Worm (Caenorhabditis elegans) whole organism, L4 larva: ENCODE data around the gene C34B4.3.

Source experiments
- F26F4.8 ChIP-seq: fragments of 200-800 bp; sonication (Bioruptor generic); conservative IDR thresholded peaks from 2 replicates; pipeline ENCODE4 v1.3.6; 2022; ENCODE audit warnings: missing genetic modification characterization, missing compliant biosample characterization
- F37D6.2 ChIP-seq: sonication (generic microtip); optimal IDR thresholded peaks from 2 replicates; lab custom pipeline; 2016; ENCODE audit warnings: mild to moderate bottlenecking, missing genetic modification characterization, missing compliant biosample characterization
- T26A8.4 ChIP-seq: fragments of 200-800 bp; sonication (Bioruptor generic); IDR thresholded peaks from 2 replicates; pipeline ENCODE4 v1.3.6; 2022; ENCODE audit warnings: missing genetic modification characterization, missing compliant biosample characterization
- Y105C5A.15 ChIP-seq: fragments of 200-800 bp; sonication (Bioruptor generic); IDR thresholded peaks from 2 replicates; pipeline ENCODE4 v1.3.6; 2022; ENCODE audit warnings: missing genetic modification characterization, missing compliant biosample characterization
- Y75B8A.6 ChIP-seq: fragments of 200-800 bp; sonication (Bioruptor generic); IDR thresholded peaks from 2 replicates; pipeline ENCODE4 v1.3.6; 2022; ENCODE audit warnings: missing genetic modification reagents, missing genetic modification characterization, missing compliant biosample characterization
- aha-1 ChIP-seq: fragments of 150-350 bp; peaks from one replicate; lab custom pipeline; 2014; ENCODE audit warnings: missing biosample characterization, missing genetic modification characterization
- aly-2 ChIP-seq: sonication (generic microtip); optimal IDR thresholded peaks from 2 replicates; lab custom pipeline; 2018; ENCODE audit warnings: missing biosample characterization, missing genetic modification characterization
- ama-1 ChIP-seq: fragments of 150-350 bp; optimal IDR thresholded peaks from 2 replicates; lab custom pipeline; 2014; ENCODE audit warnings: inconsistent platforms, mixed read lengths
- attf-4 ChIP-seq: sonication (generic microtip); optimal IDR thresholded peaks from 3 replicates; lab custom pipeline; 2017; ENCODE audit warnings: missing biosample characterization, missing genetic modification characterization
- ceh-44 ChIP-seq: fragments of 200-800 bp; sonication (Bioruptor generic); IDR thresholded peaks from 2 replicates; pipeline ENCODE4 v1.3.6; 2022; ENCODE audit warnings: missing genetic modification reagents, missing genetic modification characterization, missing compliant biosample characterization
- ces-1 ChIP-seq: fragments of 150-350 bp; sonication (generic microtip); optimal IDR thresholded peaks from 4 replicates; lab custom pipeline; 2014; ENCODE audit warnings: missing biosample characterization, missing genetic modification reagents, missing genetic modification characterization
- ctbp-1 ChIP-seq: fragments of 200-800 bp; sonication (Bioruptor generic); IDR thresholded peaks from 2 replicates; pipeline ENCODE4 v1.3.6; 2022; ENCODE audit warnings: missing genetic modification reagents, missing genetic modification characterization, missing compliant biosample characterization
- daf-12 ChIP-seq: fragments of 150-350 bp; optimal IDR thresholded peaks from 2 replicates; lab custom pipeline; 2014; ENCODE audit warnings: missing biosample characterization, missing genetic modification reagents, missing genetic modification characterization
- daf-16 ChIP-seq, 3 experiments: sonication (generic microtip); optimal IDR thresholded peaks; 2 replicates each; lab custom pipeline; 2016 to 2017; ENCODE audit warnings: missing genetic modification characterization in 3 of 3, missing genetic modification reagents in 3 of 3, mild to moderate bottlenecking in 2 of 3, missing compliant biosample characterization in 2 of 3, missing biosample characterization in 1 of 3, moderate library complexity in 1 of 3
- daf-19 ChIP-seq: fragments of 200-800 bp; sonication (Bioruptor generic); conservative IDR thresholded peaks from 2 replicates; pipeline ENCODE4 v1.3.6; 2022; ENCODE audit warnings: missing genetic modification characterization, missing compliant biosample characterization
- daf-8 ChIP-seq: fragments of 200-800 bp; sonication (Bioruptor generic); IDR thresholded peaks from 2 replicates; pipeline ENCODE4 v1.3.6; 2022; ENCODE audit warnings: missing genetic modification characterization, missing compliant biosample characterization
- dmd-8 ChIP-seq: fragments of 200-800 bp; sonication (Bioruptor generic); IDR thresholded peaks from 2 replicates; pipeline ENCODE4 v1.3.6; 2022; ENCODE audit warnings: missing genetic modification characterization, missing compliant biosample characterization
- dpl-1 ChIP-seq: fragments of 150-350 bp; optimal IDR thresholded peaks from 2 replicates; lab custom pipeline; 2014; ENCODE audit warnings: missing biosample characterization, missing genetic modification reagents, missing genetic modification characterization
- duxl-1 ChIP-seq: sonication (generic microtip); optimal IDR thresholded peaks from 2 replicates; lab custom pipeline; 2016; ENCODE audit warnings: mild to moderate bottlenecking, missing genetic modification characterization, moderate library complexity, missing compliant biosample characterization; ENCODE audit not compliant: poor library complexity
- dve-1 ChIP-seq: sonication (generic microtip); optimal IDR thresholded peaks from 2 replicates; lab custom pipeline; 2017; ENCODE audit warnings: antibody characterized with exemption, mild to moderate bottlenecking, missing genetic modification characterization, missing compliant biosample characterization; ENCODE audit not compliant: insufficient read depth
- egl-27 ChIP-seq: sonication (generic microtip); optimal IDR thresholded peaks from 3 replicates; lab custom pipeline; 2017; ENCODE audit warnings: missing biosample characterization, missing genetic modification reagents, missing genetic modification characterization
- egl-43 ChIP-seq: fragments of 200-800 bp; sonication (Bioruptor generic); IDR thresholded peaks from 2 replicates; pipeline ENCODE4 v1.3.6; 2022; ENCODE audit warnings: missing genetic modification reagents, missing genetic modification characterization, missing compliant biosample characterization
- fkh-10 ChIP-seq: fragments of 150-350 bp; optimal IDR thresholded peaks from 2 replicates; lab custom pipeline; 2014; ENCODE audit warnings: missing biosample characterization, missing genetic modification reagents, missing genetic modification characterization
- fos-1 ChIP-seq: fragments of 150-350 bp; optimal IDR thresholded peaks from 2 replicates; lab custom pipeline; 2014; ENCODE audit warnings: missing biosample characterization, missing genetic modification characterization
- hlh-30 ChIP-seq: sonication (generic microtip); optimal IDR thresholded peaks from 2 replicates; lab custom pipeline; 2017; ENCODE audit warnings: antibody characterized with exemption, mild to moderate bottlenecking, missing genetic modification characterization, missing compliant biosample characterization; ENCODE audit not compliant: insufficient read depth
- hmg-1.1 ChIP-seq: fragments of 200-800 bp; sonication (Bioruptor generic); IDR thresholded peaks from 2 replicates; pipeline ENCODE4 v1.3.6; 2022; ENCODE audit warnings: missing genetic modification reagents, missing genetic modification characterization, missing compliant biosample characterization
- lin-1 ChIP-seq: fragments of 200-800 bp; sonication (Bioruptor generic); IDR thresholded peaks from 2 replicates; pipeline ENCODE4 v1.3.6; 2022; ENCODE audit warnings: missing genetic modification reagents, missing genetic modification characterization, missing compliant biosample characterization
- lin-15B ChIP-seq: fragments of 150-350 bp; sonication (generic microtip); optimal IDR thresholded peaks from 3 replicates; lab custom pipeline; 2014; ENCODE audit warnings: missing biosample characterization, missing genetic modification characterization
- lin-29 ChIP-seq: fragments of 200-800 bp; sonication (Bioruptor generic); IDR thresholded peaks from 2 replicates; pipeline ENCODE4 v1.3.6; 2022; ENCODE audit warnings: missing genetic modification reagents, missing genetic modification characterization, missing compliant biosample characterization
- lsy-2 ChIP-seq, 2 experiments: fragments of 150-350 bp in 1 of 2; sonication (generic microtip) in 1 of 2; optimal IDR thresholded peaks; 2 replicates each; lab custom pipeline; 2014 to 2017; ENCODE audit warnings: missing biosample characterization in 2 of 2, missing genetic modification characterization in 2 of 2
- madf-5 ChIP-seq, 2 experiments: fragments of 200-800 bp; sonication (Bioruptor generic); IDR thresholded peaks; 2 replicates each; pipeline ENCODE4 v1.3.6; 2022; ENCODE audit warnings: missing compliant biosample characterization in 2 of 2, missing genetic modification characterization in 2 of 2
- mdl-1 ChIP-seq, 2 experiments: fragments of 150-350 bp in 1 of 2; sonication (generic microtip) in 1 of 2; optimal IDR thresholded peaks; 2 replicates each; lab custom pipeline; 2014 to 2017; ENCODE audit warnings: missing biosample characterization in 2 of 2, missing genetic modification characterization in 2 of 2
- mes-2 ChIP-seq: sonication (generic microtip); optimal IDR thresholded peaks from 2 replicates; lab custom pipeline; 2016; ENCODE audit warnings: missing genotype, mild to moderate bottlenecking, missing genetic modification characterization, missing compliant biosample characterization; ENCODE audit not compliant: poor library complexity, severe bottlenecking
- mxl-3 ChIP-seq: fragments of 200-800 bp; sonication (Bioruptor generic); optimal IDR thresholded peaks from 2 replicates; lab custom pipeline; 2018; ENCODE audit warnings: mild to moderate bottlenecking, missing genetic modification characterization, missing compliant biosample characterization
- nhr-111 ChIP-seq: fragments of 200-800 bp; sonication (Bioruptor generic); optimal IDR thresholded peaks from 2 replicates; lab custom pipeline; 2018; ENCODE audit warnings: mild to moderate bottlenecking, missing genetic modification characterization, missing compliant biosample characterization
- nhr-237 ChIP-seq: sonication (generic microtip); optimal IDR thresholded peaks from 2 replicates; lab custom pipeline; 2017; ENCODE audit warnings: missing biosample characterization, missing genetic modification characterization
- nhr-42 ChIP-seq: fragments of 200-800 bp; sonication (Bioruptor generic); IDR thresholded peaks from 2 replicates; pipeline ENCODE4 v1.3.6; 2022; ENCODE audit warnings: missing genetic modification characterization, missing compliant biosample characterization
- nhr-77 ChIP-seq: fragments of 150-350 bp; optimal IDR thresholded peaks from 2 replicates; lab custom pipeline; 2014; ENCODE audit warnings: missing biosample characterization, missing genetic modification characterization
- pha-4 ChIP-seq, 2 experiments: fragments of 150-350 bp in 1 of 2; fragments of 200-800 bp in 1 of 2; sonication (Bioruptor generic) in 1 of 2; IDR thresholded peaks in 1 of 2; optimal IDR thresholded peaks in 1 of 2; 2 replicates each; pipeline versions ENCODE4 v1.3.6 to Lab custom; 2014 to 2022; ENCODE audit warnings: missing genetic modification characterization in 2 of 2, missing genetic modification reagents in 2 of 2, missing biosample characterization in 1 of 2, missing compliant biosample characterization in 1 of 2
- sdz-12 ChIP-seq: fragments of 200-800 bp; sonication (Bioruptor generic); optimal IDR thresholded peaks from 2 replicates; lab custom pipeline; 2018; ENCODE audit warnings: mild to moderate bottlenecking, missing genetic modification characterization, missing compliant biosample characterization
- snpc-4 ChIP-seq: fragments of 150-350 bp; optimal IDR thresholded peaks from 2 replicates; lab custom pipeline; 2014; ENCODE audit warnings: missing biosample characterization, missing genetic modification characterization
- spr-1 ChIP-seq: sonication (generic microtip); optimal IDR thresholded peaks from 2 replicates; lab custom pipeline; 2016; ENCODE audit warnings: mild to moderate bottlenecking, missing genetic modification characterization, missing compliant biosample characterization
- tag-97 ChIP-seq: fragments of 200-800 bp; sonication (Bioruptor generic); IDR thresholded peaks from 2 replicates; pipeline ENCODE4 v1.3.6; 2022; ENCODE audit warnings: missing genetic modification characterization, missing compliant biosample characterization
- tra-1 ChIP-seq: fragments of 200-800 bp; sonication (Bioruptor generic); IDR thresholded peaks from 2 replicates; pipeline ENCODE4 v1.3.6; 2022; ENCODE audit warnings: missing genetic modification reagents, missing genetic modification characterization, missing compliant biosample characterization
- unc-130 ChIP-seq: sonication (generic microtip); optimal IDR thresholded peaks from 2 replicates; lab custom pipeline; 2016; ENCODE audit warnings: missing genetic modification reagents, missing genetic modification characterization, missing compliant biosample characterization
- unc-39 ChIP-seq: sonication (generic microtip); optimal IDR thresholded peaks from 2 replicates; lab custom pipeline; 2017; ENCODE audit warnings: missing biosample characterization, missing genetic modification characterization
- zag-1 ChIP-seq: fragments of 150-350 bp; optimal IDR thresholded peaks from 2 replicates; lab custom pipeline; 2014; ENCODE audit warnings: missing biosample characterization, missing genetic modification characterization
- zip-2 ChIP-seq: fragments of 150-350 bp; optimal IDR thresholded peaks from 2 replicates; lab custom pipeline; 2014; ENCODE audit warnings: missing biosample characterization, missing genetic modification characterization
- ztf-11 ChIP-seq: fragments of 150-350 bp; optimal IDR thresholded peaks from 2 replicates; lab custom pipeline; 2014; ENCODE audit warnings: missing biosample characterization, missing genetic modification characterization
- ztf-7 ChIP-seq: fragments of 150-350 bp; optimal IDR thresholded peaks from 2 replicates; lab custom pipeline; 2014; ENCODE audit warnings: missing biosample characterization, missing genetic modification characterization

The C34B4.3 gene

ce11 chrV:13082442-13083126 lies 11.6 kb upstream of the C34B4.3 start, which contains the start of gene C34B4.2 (continued):
- TF ChIP-seq egl-43 (GFP tag; lab: Robert Waterston, UW), result no peak
- TF ChIP-seq unc-39 (tag; lab: Kevin White, UChicago), result no peak
- TF ChIP-seq lin-15B, result no peak
- no peak for TF ChIP-seq F37D6.2
- TF ChIP-seq nhr-237, result no peak
- peak; percentile 7 to 62 for TF ChIP-seq lsy-2 (tag; optimal IDR thresholded peaks at IDR 0.05; lab: Kevin White, UChicago)
- no peak for TF ChIP-seq snpc-4 (tag; lab: Kevin White, UChicago)
- no peak for TF ChIP-seq lin-29
- TF ChIP-seq fos-1 (tag; lab: Kevin White, UChicago), result no peak
- no peak for TF ChIP-seq zag-1 (tag; lab: Kevin White, UChicago)
- no peak for TF ChIP-seq madf-5 (GFP tag; IDR thresholded peaks at IDR 0.05; lab: Robert Waterston, UW)
- peak; percentile 48 for TF ChIP-seq mes-2
- TF ChIP-seq F26F4.8 (GFP tag; lab: Robert Waterston, UW), result no peak
- TF ChIP-seq attf-4 (tag; lab: Kevin White, UChicago), result no peak
- peak; percentile 23 for TF ChIP-seq ztf-7 (tag; lab: Kevin White, UChicago)
- TF ChIP-seq dve-1 (tag; lab: Kevin White, UChicago), result peak; percentile 57
- no peak for TF ChIP-seq Y105C5A.15 (GFP tag; lab: Robert Waterston, UW)
- peak; percentile 72; the same call in 1 of the 2 replicates for TF ChIP-seq tra-1 (GFP tag; lab: Robert Waterston, UW)
- TF ChIP-seq aly-2 (tag; lab: Kevin White, UChicago), result no peak
- TF ChIP-seq dmd-8, result no peak
- no peak for TF ChIP-seq ceh-44
- TF ChIP-seq pha-4 (GFP tag; IDR thresholded peaks at IDR 0.05; lab: Robert Waterston, UW), result peak; percentile 61
- peak; percentile 85 for TF ChIP-seq pha-4 (tag; optimal IDR thresholded peaks at IDR 0.05; lab: Kevin White, UChicago)
- TF ChIP-seq T26A8.4 (GFP tag; lab: Robert Waterston, UW), result peak; percentile 55; the same call in 1 of the 2 replicates
- TF ChIP-seq tag-97 (GFP tag; lab: Robert Waterston, UW), result no peak
- 0 out of 2 replicates have a peak, but pooled peaks have one; percentile 65 for TF ChIP-seq hmg-1.1
- TF ChIP-seq ctbp-1 (GFP tag; lab: Robert Waterston, UW), result 0 out of 2 replicates have a peak, but pooled peaks have one; percentile 46
- TF ChIP-seq duxl-1, result no peak
- TF ChIP-seq hlh-30, result peak; percentile 3
- peak; percentile 100 for TF ChIP-seq aha-1
- no peak for TF ChIP-seq unc-130 (GFP tag; lab: Kevin White, UChicago)
- TF ChIP-seq zip-2 (tag; lab: Kevin White, UChicago), result no peak
- TF ChIP-seq mxl-3, result peak; percentile 66
- no peak for TF ChIP-seq sdz-12 (GFP tag; lab: Kevin White, UChicago)
- TF ChIP-seq daf-19 (GFP tag; lab: Robert Waterston, UW), result no peak
- TF ChIP-seq lin-1, result peak; percentile 68; the same call in 1 of the 2 replicates
- no peak for TF ChIP-seq daf-8
- no peak for TF ChIP-seq Y75B8A.6 (GFP tag; lab: Robert Waterston, UW)
- TF ChIP-seq ces-1 (GFP tag; lab: Kevin White, UChicago), result no peak
- TF ChIP-seq ztf-11 (tag; lab: Kevin White, UChicago), result no peak
- TF ChIP-seq fkh-10, result no peak
- TF ChIP-seq nhr-42 (GFP tag; lab: Robert Waterston, UW), result no peak
- no peak for TF ChIP-seq ama-1
- TF ChIP-seq dpl-1, result no peak
- TF ChIP-seq spr-1 (tag; lab: Kevin White, UChicago), result no peak
- peak in 1 of 2 experiments; percentile 66 for TF ChIP-seq mdl-1 (tag; optimal IDR thresholded peaks at IDR 0.05; lab: Kevin White, UChicago)
- peak; percentile 5 for TF ChIP-seq nhr-77 (tag; lab: Kevin White, UChicago)
- TF ChIP-seq daf-12 (tag; lab: Kevin White, UChicago), result no peak
- TF ChIP-seq daf-16 (GFP tag; optimal IDR thresholded peaks at IDR 0.05; lab: Kevin White, UChicago), result peak; percentile 3 to 89
- peak; percentile 56 for TF ChIP-seq daf-16 (tag; optimal IDR thresholded peaks at IDR 0.05; lab: Kevin White, UChicago)
- TF ChIP-seq egl-27 (tag; lab: Kevin White, UChicago), result no peak
- TF ChIP-seq nhr-111, result no peak
